Comparison of ENCODE assay signal across 1 worm cellular context in the genomic region with DNA sequence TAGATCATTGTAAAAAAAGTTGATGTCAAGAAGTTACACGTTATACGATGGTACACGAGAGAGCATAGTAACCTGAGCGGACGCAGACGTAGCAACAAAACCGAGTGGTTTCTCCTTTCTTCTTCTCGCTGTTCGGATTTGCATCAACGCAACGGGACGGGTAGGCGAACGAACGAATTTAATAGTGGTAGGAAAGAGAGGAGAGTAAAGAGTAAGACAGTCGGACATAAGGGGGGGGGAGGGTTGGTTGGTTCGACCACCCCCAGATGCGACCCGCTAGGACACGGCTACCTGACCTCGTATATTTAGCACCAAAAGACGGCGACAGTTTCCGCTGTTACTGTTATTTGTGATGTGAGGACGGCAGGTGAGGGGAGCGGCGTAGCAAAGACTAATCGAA.
A peak's percentile ranks its signal among the peaks of the same experiment; 100 is the strongest.
TF ChIP-seq lines count a peak whose summit lies in the region.

No protein-coding gene starts in this region.

TF ChIP-seq in whole organism, late embryonic, 69 proteins besides CTCF, POLR2A, EP300 and RAD21 (continued from another document):
- TF ChIP-seq ref-2 (tag; optimal IDR thresholded peaks at IDR 0.05; lab: Kevin White, UChicago) (peak; percentile 20), mec-3 (tag; optimal IDR thresholded peaks at IDR 0.05; lab: Kevin White, UChicago; ENCODE audit: borderline replicate concordance) (no peak), pag-3 (tag; optimal IDR thresholded peaks at IDR 0.05; lab: Kevin White, UChicago; ENCODE audit: borderline replicate concordance) (no peak), ceh-14 (tag; optimal IDR thresholded peaks at IDR 0.05; lab: Kevin White, UChicago) (no peak), dmd-4 (tag; optimal IDR thresholded peaks at IDR 0.05; lab: Kevin White, UChicago; ENCODE audit: borderline replicate concordance) (no peak), pax-1 (tag; optimal IDR thresholded peaks at IDR 0.05; lab: Kevin White, UChicago) (no peak), sdc-2 (tag; optimal IDR thresholded peaks at IDR 0.05; lab: Kevin White, UChicago) (peak; percentile 16), fkh-6 (tag; optimal IDR thresholded peaks at IDR 0.05; lab: Kevin White, UChicago) (no peak), C38D4.7 (GFP tag; optimal IDR thresholded peaks at IDR 0.05; lab: Kevin White, UChicago) (no peak), npax-4 (tag; optimal IDR thresholded peaks at IDR 0.05; lab: Kevin White, UChicago) (no peak), nhr-232 (tag; optimal IDR thresholded peaks at IDR 0.05; lab: Kevin White, UChicago) (no peak), ztf-16 (tag; optimal IDR thresholded peaks at IDR 0.05; lab: Kevin White, UChicago) (no peak), T23F11.4 (GFP tag; optimal IDR thresholded peaks at IDR 0.05; lab: Kevin White, UChicago) (no peak), lim-6 (tag; optimal IDR thresholded peaks at IDR 0.05; lab: Kevin White, UChicago) (no peak), nfya-1 (tag; optimal IDR thresholded peaks at IDR 0.05; lab: Kevin White, UChicago) (peak; percentile 21), ceh-22 (tag; optimal IDR thresholded peaks at IDR 0.05; lab: Kevin White, UChicago) (no peak), K09A11.1 (tag; optimal IDR thresholded peaks at IDR 0.05; lab: Kevin White, UChicago; ENCODE audit: insufficient read depth) (no peak), pha-4 (tag; optimal IDR thresholded peaks at IDR 0.05; lab: Kevin White, UChicago) (no peak), ets-4 (tag; optimal IDR thresholded peaks at IDR 0.05; lab: Kevin White, UChicago) (no peak), eyg-1 (tag; optimal IDR thresholded peaks at IDR 0.05; lab: Kevin White, UChicago) (no peak), hlh-6 (tag; optimal IDR thresholded peaks at IDR 0.05; lab: Kevin White, UChicago) (peak; percentile 12), K02D7.2 (tag; optimal IDR thresholded peaks at IDR 0.05; lab: Kevin White, UChicago) (no peak), hlh-30 (tag; optimal IDR thresholded peaks at IDR 0.05; lab: Kevin White, UChicago; ENCODE audit: insufficient read depth) (no peak), pros-1 (tag; optimal IDR thresholded peaks at IDR 0.05; lab: Kevin White, UChicago) (peak; percentile 6), sox-4 (tag; optimal IDR thresholded peaks at IDR 0.05; lab: Kevin White, UChicago) (no peak)
